Worm (Caenorhabditis elegans) whole organism, early embryonic: ENCODE results near the gene ZC190.6.

Experiments used
- B0310.2 ChIP-seq: sonication (generic microtip); optimal IDR thresholded peaks from 2 replicates; lab custom pipeline; 2016; ENCODE audit warnings: mild to moderate bottlenecking, missing genetic modification characterization, missing compliant biosample characterization
- F13C5.2 ChIP-seq: sonication (generic microtip); optimal IDR thresholded peaks from 2 replicates; lab custom pipeline; 2017; ENCODE audit warnings: mild to moderate bottlenecking, missing genetic modification characterization, inconsistent platforms, missing compliant biosample characterization
- aly-1 ChIP-seq: sonication (generic microtip); optimal IDR thresholded peaks from 2 replicates; lab custom pipeline; 2016; ENCODE audit warnings: missing genetic modification characterization, missing compliant biosample characterization
- ama-1 ChIP-seq: fragments of 150-350 bp; optimal IDR thresholded peaks from 2 replicates; lab custom pipeline; 2014
- ceh-13 ChIP-seq: fragments of 200-800 bp; sonication (Bioruptor generic); optimal IDR thresholded peaks from 2 replicates; lab custom pipeline; 2018; ENCODE audit warnings: mild to moderate bottlenecking, missing genetic modification characterization, missing compliant biosample characterization
- ceh-36 ChIP-seq: sonication (generic microtip); optimal IDR thresholded peaks from 2 replicates; lab custom pipeline; 2016; ENCODE audit warnings: missing genetic modification characterization, inconsistent platforms, missing compliant biosample characterization
- ets-7 ChIP-seq: sonication (generic microtip); optimal IDR thresholded peaks from 2 replicates; lab custom pipeline; 2016; ENCODE audit warnings: missing genotype, missing genetic modification characterization, missing compliant biosample characterization
- flt-1 ChIP-seq: fragments of 200-800 bp; sonication (Bioruptor generic); IDR thresholded peaks from 2 replicates; pipeline ENCODE4 v1.3.6; 2022; ENCODE audit warnings: missing genetic modification characterization, missing compliant biosample characterization
- hmbx-1 ChIP-seq: sonication (generic microtip); optimal IDR thresholded peaks from 2 replicates; lab custom pipeline; 2016; ENCODE audit warnings: mild to moderate bottlenecking, missing genetic modification characterization, missing compliant biosample characterization
- hmg-4 ChIP-seq: fragments of 200-800 bp; sonication (Bioruptor generic); optimal IDR thresholded peaks from 2 replicates; lab custom pipeline; 2018; ENCODE audit warnings: mild to moderate bottlenecking, missing genetic modification characterization, missing compliant biosample characterization
- hnd-1 ChIP-seq: sonication (generic microtip); optimal IDR thresholded peaks from 2 replicates; lab custom pipeline; 2016; ENCODE audit warnings: missing genetic modification characterization, missing compliant biosample characterization
- pes-1 ChIP-seq: fragments of 200-800 bp; sonication (Bioruptor generic); IDR thresholded peaks from 2 replicates; pipeline ENCODE4 v1.3.6; 2022; ENCODE audit warnings: missing genetic modification reagents, missing genetic modification characterization, missing compliant biosample characterization
- scrt-1 ChIP-seq: fragments of 200-800 bp; sonication (Bioruptor generic); IDR thresholded peaks from 2 replicates; pipeline ENCODE4 v1.3.6; 2022; ENCODE audit warnings: missing genetic modification characterization, missing compliant biosample characterization
- sea-1 ChIP-seq: fragments of 200-800 bp; sonication (Bioruptor generic); conservative IDR thresholded peaks from 2 replicates; pipeline ENCODE4 v1.3.6; 2022; ENCODE audit warnings: missing genetic modification characterization, missing compliant biosample characterization
- tbx-11 ChIP-seq: fragments of 200-800 bp; sonication (Bioruptor generic); IDR thresholded peaks from 2 replicates; pipeline ENCODE4 v1.3.6; 2022; ENCODE audit warnings: missing genetic modification characterization, missing compliant biosample characterization
- tbx-37 ChIP-seq: fragments of 200-800 bp; sonication (Bioruptor generic); conservative IDR thresholded peaks from 2 replicates; pipeline ENCODE4 v1.3.6; 2022; ENCODE audit warnings: missing genetic modification reagents, missing genetic modification characterization, missing compliant biosample characterization
- tra-4 ChIP-seq: sonication (generic microtip); optimal IDR thresholded peaks from 2 replicates; lab custom pipeline; 2017; ENCODE audit warnings: missing genetic modification characterization, missing compliant biosample characterization

ZC190.6 gene

ce11 chrV:8660475-8660874 lies 16.6 kb downstream of the ZC190.6 start:
- no peak for TF ChIP-seq B0310.2 (tag; lab: Kevin White, UChicago)
- no peak for TF ChIP-seq tbx-11 (GFP tag; lab: Robert Waterston, UW)
- TF ChIP-seq flt-1 (GFP tag; lab: Robert Waterston, UW), result no peak

- no peak for TF ChIP-seq B0310.2 (tag; lab: Kevin White, UChicago)
These were observed 18.3 kb downstream of the ZC190.6 start for ce11 chrV:8658577-8659362.

- TF ChIP-seq ceh-36 (tag; lab: Kevin White, UChicago), result no peak
- TF ChIP-seq aly-1 (tag; lab: Kevin White, UChicago), result no peak
- TF ChIP-seq B0310.2 (tag; lab: Kevin White, UChicago), result no peak
- TF ChIP-seq hmbx-1, result no peak
- TF ChIP-seq scrt-1 (GFP tag; lab: Robert Waterston, UW), result no peak
- no peak for TF ChIP-seq tra-4
- TF ChIP-seq hnd-1 (tag; lab: Kevin White, UChicago), result no peak
- no peak for TF ChIP-seq pes-1
- TF ChIP-seq ama-1 (lab: Kevin White, UChicago), result no peak
- no peak for TF ChIP-seq tbx-37 (GFP tag; lab: Robert Waterston, UW)
- no peak for TF ChIP-seq flt-1 (GFP tag; lab: Robert Waterston, UW)
These were observed 19.2 kb downstream of the ZC190.6 start for ce11 chrV:8657911-8658310.

ce11 chrV:8654460-8655419 lies 22.4 kb downstream of the ZC190.6 start:
- TF ChIP-seq hmg-4, result no peak
- no peak for TF ChIP-seq ets-7
- TF ChIP-seq pes-1, result no peak
- TF ChIP-seq hmbx-1, result no peak
- TF ChIP-seq tra-4, result no peak
- TF ChIP-seq tbx-11 (GFP tag; lab: Robert Waterston, UW), result no peak
- TF ChIP-seq B0310.2 (tag; lab: Kevin White, UChicago), result no peak
- no peak for TF ChIP-seq sea-1 (GFP tag; lab: Robert Waterston, UW)
- TF ChIP-seq aly-1 (tag; lab: Kevin White, UChicago), result no peak
- no peak for TF ChIP-seq ama-1 (lab: Kevin White, UChicago)
- no peak for TF ChIP-seq tbx-37 (GFP tag; lab: Robert Waterston, UW)
- no peak for TF ChIP-seq ceh-13 (GFP tag; lab: Kevin White, UChicago)
- no peak for TF ChIP-seq flt-1 (GFP tag; lab: Robert Waterston, UW)
- TF ChIP-seq scrt-1 (GFP tag; lab: Robert Waterston, UW), result no peak
- TF ChIP-seq F13C5.2, result no peak
- TF ChIP-seq hnd-1 (tag; lab: Kevin White, UChicago), result no peak
- TF ChIP-seq ceh-36 (tag; lab: Kevin White, UChicago), result no peak

ce11 chrV:8653080-8653821 lies 23.8 kb downstream of the ZC190.6 start:
- no peak for TF ChIP-seq hmbx-1
- TF ChIP-seq tbx-11 (GFP tag; lab: Robert Waterston, UW), result no peak
- TF ChIP-seq B0310.2 (tag; lab: Kevin White, UChicago), result no peak
- no peak for TF ChIP-seq tra-4
- no peak for TF ChIP-seq aly-1 (tag; lab: Kevin White, UChicago)
- TF ChIP-seq ets-7, result no peak
- TF ChIP-seq scrt-1 (GFP tag; lab: Robert Waterston, UW), result no peak

ce11 chrV:8652177-8652576 lies 24.9 kb downstream of the ZC190.6 start:
- TF ChIP-seq pes-1 (no peak), tbx-37 (GFP tag; lab: Robert Waterston, UW) (no peak), ceh-13 (GFP tag; lab: Kevin White, UChicago) (no peak), tra-4 (no peak), flt-1 (GFP tag; lab: Robert Waterston, UW) (no peak), scrt-1 (GFP tag; lab: Robert Waterston, UW) (no peak), ceh-36 (tag; lab: Kevin White, UChicago) (no peak), F13C5.2 (no peak), aly-1 (tag; lab: Kevin White, UChicago) (no peak), hmg-4 (no peak), ets-7 (no peak), tbx-11 (GFP tag; lab: Robert Waterston, UW) (no peak), hmbx-1 (no peak), ama-1 (lab: Kevin White, UChicago) (no peak)

- TF ChIP-seq flt-1 (GFP tag; lab: Robert Waterston, UW), result no peak
- no peak for TF ChIP-seq scrt-1 (GFP tag; lab: Robert Waterston, UW)
- TF ChIP-seq ceh-13 (GFP tag; lab: Kevin White, UChicago), result no peak
- TF ChIP-seq hmg-4, result no peak
- no peak for TF ChIP-seq tra-4
- no peak for TF ChIP-seq ama-1 (lab: Kevin White, UChicago)
- TF ChIP-seq tbx-11 (GFP tag; lab: Robert Waterston, UW), result no peak
- TF ChIP-seq hnd-1 (tag; lab: Kevin White, UChicago), result no peak
- no peak for TF ChIP-seq B0310.2 (tag; lab: Kevin White, UChicago)
- TF ChIP-seq ceh-36 (tag; lab: Kevin White, UChicago), result no peak
- TF ChIP-seq tbx-37 (GFP tag; lab: Robert Waterston, UW), result no peak
- no peak for TF ChIP-seq sea-1 (GFP tag; lab: Robert Waterston, UW)
- TF ChIP-seq hmbx-1, result no peak
These were observed 25.9 kb downstream of the ZC190.6 start for ce11 chrV:8651007-8651711.
